Worm (Caenorhabditis elegans) whole organism, L1 larva: ENCODE measurements around the gene vang-1.
A peak's percentile ranks its signal among the peaks of the same experiment; 100 is the strongest.

Source experiments
- C16A3.4 ChIP-seq: fragments of 150-350 bp; optimal IDR thresholded peaks from 2 replicates; lab custom pipeline; 2014; ENCODE audit warnings: missing biosample characterization, missing genetic modification characterization
- aha-1 ChIP-seq: fragments of 150-350 bp; optimal IDR thresholded peaks from 2 replicates; lab custom pipeline; 2014; ENCODE audit warnings: missing biosample characterization, missing genetic modification characterization
- alr-1 ChIP-seq: fragments of 200-800 bp; sonication (Bioruptor generic); optimal IDR thresholded peaks from 2 replicates; lab custom pipeline; 2018; ENCODE audit warnings: borderline replicate concordance, mild to moderate bottlenecking, missing genetic modification characterization, missing compliant biosample characterization
- ama-1 ChIP-seq: fragments of 150-350 bp; optimal IDR thresholded peaks from 2 replicates; lab custom pipeline; 2014
- blmp-1 ChIP-seq: fragments of 150-350 bp; optimal IDR thresholded peaks from 2 replicates; lab custom pipeline; 2014; ENCODE audit warnings: missing biosample characterization, missing genetic modification characterization
- efl-1 ChIP-seq, 4 experiments: fragments of 150-350 bp; optimal IDR thresholded peaks in 3 of 4; peaks in 1 of 4; 1 replicate in 1 of 4; 2 replicates in 3 of 4; lab custom pipeline; 2014; ENCODE audit warnings: missing biosample characterization in 2 of 4, missing genetic modification characterization in 2 of 4, missing genetic modification reagents in 2 of 4
- elt-3 ChIP-seq, 6 experiments: fragments of 150-350 bp in 1 of 6; sonication (generic microtip); optimal IDR thresholded peaks; 2 replicates each; lab custom pipeline; 2017 to 2018; ENCODE audit warnings: missing biosample characterization in 6 of 6, missing genetic modification characterization in 6 of 6, inconsistent platforms in 1 of 6
- fkh-4 ChIP-seq: sonication (generic microtip); optimal IDR thresholded peaks from 2 replicates; lab custom pipeline; 2016; ENCODE audit warnings: missing compliant biosample characterization, missing genetic modification characterization, borderline replicate concordance
- lin-14 ChIP-seq: fragments of 200-800 bp; sonication (Bioruptor generic); optimal IDR thresholded peaks from 2 replicates; lab custom pipeline; 2018; ENCODE audit warnings: mild to moderate bottlenecking, missing genetic modification characterization, moderate library complexity, missing compliant biosample characterization
- lin-15B ChIP-seq: fragments of 150-350 bp; sonication (generic microtip); optimal IDR thresholded peaks from 3 replicates; lab custom pipeline; 2014; ENCODE audit warnings: missing biosample characterization, missing genetic modification characterization
- lin-35 ChIP-seq, 2 experiments: fragments of 150-350 bp; optimal IDR thresholded peaks; 2 replicates each; lab custom pipeline; 2014; ENCODE audit warnings: missing biosample characterization in 2 of 2, missing genetic modification characterization in 2 of 2, missing genetic modification reagents in 2 of 2
- lin-39 ChIP-seq: fragments of 150-350 bp; optimal IDR thresholded peaks from 2 replicates; lab custom pipeline; 2014; ENCODE audit warnings: missing biosample characterization, missing genetic modification reagents, missing genetic modification characterization
- lir-3 ChIP-seq: sonication (generic microtip); optimal IDR thresholded peaks from 2 replicates; lab custom pipeline; 2016; ENCODE audit warnings: mild to moderate bottlenecking, missing genetic modification characterization, moderate library complexity, missing compliant biosample characterization; ENCODE audit not compliant: poor library complexity
- lsy-2 ChIP-seq, 2 experiments: fragments of 150-350 bp; optimal IDR thresholded peaks; 2 replicates each; lab custom pipeline; 2014; ENCODE audit warnings: missing biosample characterization in 2 of 2, missing genetic modification characterization in 2 of 2
- mab-9 ChIP-seq: fragments of 200-800 bp; sonication (Bioruptor generic); IDR thresholded peaks from 2 replicates; pipeline ENCODE4 v1.3.6; 2022; ENCODE audit warnings: missing genetic modification reagents, missing genetic modification characterization, missing compliant biosample characterization
- mdl-1 ChIP-seq, 2 experiments: fragments of 150-350 bp; optimal IDR thresholded peaks; 2 replicates each; lab custom pipeline; 2014 to 2017; ENCODE audit warnings: missing biosample characterization in 2 of 2, missing genetic modification characterization in 2 of 2, inconsistent platforms in 1 of 2
- mep-1 ChIP-seq: fragments of 150-350 bp; optimal IDR thresholded peaks from 2 replicates; lab custom pipeline; 2014; ENCODE audit warnings: missing biosample characterization, missing genetic modification characterization
- nhr-11 ChIP-seq: fragments of 150-350 bp; optimal IDR thresholded peaks from 2 replicates; lab custom pipeline; 2014; ENCODE audit warnings: missing biosample characterization, missing genetic modification characterization
- nhr-19 ChIP-seq: fragments of 200-800 bp; sonication (Bioruptor generic); conservative IDR thresholded peaks from 2 replicates; pipeline ENCODE4 v1.3.6; 2022; ENCODE audit warnings: missing genetic modification characterization, missing compliant biosample characterization
- nhr-20 ChIP-seq: sonication (generic microtip); optimal IDR thresholded peaks from 2 replicates; lab custom pipeline; 2016; ENCODE audit warnings: mild to moderate bottlenecking, missing genetic modification characterization, missing compliant biosample characterization
- nhr-28 ChIP-seq: fragments of 150-350 bp; optimal IDR thresholded peaks from 2 replicates; lab custom pipeline; 2014; ENCODE audit warnings: missing biosample characterization, missing genetic modification characterization
- nhr-47 ChIP-seq: sonication (generic microtip); optimal IDR thresholded peaks from 2 replicates; lab custom pipeline; 2016; ENCODE audit warnings: mild to moderate bottlenecking, missing genetic modification characterization, moderate library complexity, missing compliant biosample characterization
- nhr-71 ChIP-seq: sonication (generic microtip); optimal IDR thresholded peaks from 2 replicates; lab custom pipeline; 2016; ENCODE audit warnings: mild to moderate bottlenecking, missing genetic modification characterization, moderate library complexity, missing compliant biosample characterization
- nhr-76 ChIP-seq: sonication (generic microtip); optimal IDR thresholded peaks from 2 replicates; lab custom pipeline; 2017; ENCODE audit warnings: missing biosample characterization, missing genetic modification characterization
- nhr-77 ChIP-seq: fragments of 150-350 bp; optimal IDR thresholded peaks from 2 replicates; lab custom pipeline; 2014; ENCODE audit warnings: missing biosample characterization, missing genetic modification characterization
- nhr-85 ChIP-seq: sonication (generic microtip); peaks from one replicate; lab custom pipeline; 2016; ENCODE audit warnings: missing genetic modification characterization, inconsistent platforms, missing compliant biosample characterization
- nhr-90 ChIP-seq: sonication (generic microtip); optimal IDR thresholded peaks from 2 replicates; lab custom pipeline; 2016; ENCODE audit warnings: mild to moderate bottlenecking, missing genetic modification characterization, missing compliant biosample characterization; ENCODE audit not compliant: poor library complexity
- pax-3 ChIP-seq: fragments of 200-800 bp; sonication (Bioruptor generic); optimal IDR thresholded peaks from 2 replicates; lab custom pipeline; 2018; ENCODE audit warnings: mild to moderate bottlenecking, missing genetic modification characterization, moderate library complexity, missing compliant biosample characterization
- pqm-1 ChIP-seq: sonication (generic microtip); optimal IDR thresholded peaks from 3 replicates; lab custom pipeline; 2017; ENCODE audit warnings: missing biosample characterization, missing genetic modification characterization
- skn-1 ChIP-seq: fragments of 150-350 bp; optimal IDR thresholded peaks from 2 replicates; lab custom pipeline; 2014; ENCODE audit warnings: missing biosample characterization, missing genetic modification characterization
- snpc-4 ChIP-seq: fragments of 150-350 bp; optimal IDR thresholded peaks from 2 replicates; lab custom pipeline; 2014; ENCODE audit warnings: missing biosample characterization, missing genetic modification characterization
- snu-23 ChIP-seq: sonication (generic microtip); optimal IDR thresholded peaks from 2 replicates; lab custom pipeline; 2016; ENCODE audit warnings: missing genetic modification characterization, missing compliant biosample characterization
- sox-4 ChIP-seq: sonication (generic microtip); optimal IDR thresholded peaks from 2 replicates; lab custom pipeline; 2016; ENCODE audit warnings: missing genetic modification characterization, missing compliant biosample characterization
- sptf-1 ChIP-seq: fragments of 150-350 bp; optimal IDR thresholded peaks from 2 replicates; lab custom pipeline; 2014; ENCODE audit warnings: missing biosample characterization, missing genetic modification characterization
- swsn-7 ChIP-seq: sonication (generic microtip); optimal IDR thresholded peaks from 2 replicates; lab custom pipeline; 2016; ENCODE audit warnings: missing genetic modification characterization, missing compliant biosample characterization
- tbx-2 ChIP-seq: sonication (generic microtip); optimal IDR thresholded peaks from 2 replicates; lab custom pipeline; 2016; ENCODE audit warnings: missing genetic modification characterization, missing compliant biosample characterization
- tlp-1 ChIP-seq: fragments of 150-350 bp; optimal IDR thresholded peaks from 2 replicates; lab custom pipeline; 2014; ENCODE audit warnings: missing biosample characterization, missing genetic modification characterization
- unc-130 ChIP-seq: fragments of 150-350 bp; optimal IDR thresholded peaks from 2 replicates; lab custom pipeline; 2017; ENCODE audit warnings: missing biosample characterization, missing genetic modification characterization, inconsistent platforms
- unc-30 ChIP-seq: sonication (generic microtip); optimal IDR thresholded peaks from 2 replicates; lab custom pipeline; 2017; ENCODE audit warnings: missing biosample characterization, missing genetic modification characterization
- unc-86 ChIP-seq: sonication (generic microtip); optimal IDR thresholded peaks from 2 replicates; lab custom pipeline; 2016; ENCODE audit warnings: missing genetic modification characterization, missing compliant biosample characterization
- unc-98 ChIP-seq: fragments of 200-800 bp; sonication (Bioruptor generic); IDR thresholded peaks from 2 replicates; pipeline ENCODE4 v1.3.6; 2022; ENCODE audit warnings: missing genetic modification characterization, missing compliant biosample characterization
- vab-15 ChIP-seq: sonication (generic microtip); optimal IDR thresholded peaks from 2 replicates; lab custom pipeline; 2017; ENCODE audit warnings: missing genotype, mild to moderate bottlenecking, missing genetic modification characterization, missing compliant biosample characterization
- xbp-1 ChIP-seq: sonication (generic microtip); optimal IDR thresholded peaks from 2 replicates; lab custom pipeline; 2016; ENCODE audit warnings: missing genetic modification characterization, missing compliant biosample characterization
- zip-4 ChIP-seq: fragments of 200-800 bp; sonication (Bioruptor generic); optimal IDR thresholded peaks from 2 replicates; lab custom pipeline; 2018; ENCODE audit warnings: mild to moderate bottlenecking, missing genetic modification characterization, moderate library complexity, missing compliant biosample characterization
- ztf-4 ChIP-seq: fragments of 150-350 bp; optimal IDR thresholded peaks from 2 replicates; lab custom pipeline; 2014; ENCODE audit warnings: missing biosample characterization, missing genetic modification characterization

vang-1 gene

DNA sequence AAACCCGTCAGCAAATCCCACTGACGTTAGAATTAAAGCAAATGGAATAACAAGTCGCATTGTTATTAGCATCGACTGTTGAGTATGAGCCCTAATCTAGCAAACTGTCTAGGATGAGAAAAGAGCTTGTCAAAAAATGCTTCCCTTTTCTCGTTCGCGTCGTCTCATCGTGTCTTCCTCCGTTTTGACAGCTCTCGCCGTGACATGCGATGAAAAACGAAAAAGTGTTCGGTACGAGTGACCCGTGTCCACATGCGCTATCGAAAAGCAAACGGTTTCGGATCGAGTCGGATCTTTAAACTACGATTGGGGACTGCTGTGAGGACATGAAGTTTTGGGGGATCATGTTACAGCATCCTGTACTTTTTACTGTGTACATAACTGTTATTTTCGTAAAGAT, 23.3 kb upstream of the vang-1 start, which contains the start of gene comt-1:
Gene comt-1 (minus strand): TSS at position 101 of the 400 bp plus-strand sequence.
- TF ChIP-seq lir-3 (tag; lab: Kevin White, UChicago) (no peak), nhr-85 (tag; lab: Kevin White, UChicago) (peak; percentile 28)

DNA sequence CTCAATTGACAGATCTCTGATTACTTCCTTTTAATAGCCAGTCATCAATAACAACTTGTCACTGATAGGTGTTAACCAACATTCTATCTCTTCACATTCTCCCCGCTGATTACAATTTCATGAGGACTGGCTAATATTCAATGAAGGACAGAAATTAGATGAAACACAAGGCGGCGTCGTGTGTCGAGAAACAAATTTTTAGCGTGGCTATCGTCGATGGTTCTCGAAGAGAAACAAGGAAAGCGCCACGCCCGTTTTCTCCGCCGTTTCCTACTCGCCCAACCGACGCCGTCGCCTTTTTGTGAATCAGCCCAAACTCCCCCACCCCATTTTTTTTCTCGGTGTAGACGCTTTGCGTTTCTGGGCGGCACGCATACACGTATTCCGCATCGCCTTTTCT, 21.7 kb upstream of the vang-1 start, which contains the start of gene F53B3.6:
Gene F53B3.6 (plus strand): TSS at position 284 of the 400 bp plus-strand sequence.
- TF ChIP-seq unc-130 (tag; lab: Kevin White, UChicago): no peak
- TF ChIP-seq mab-9: no peak
- TF ChIP-seq pax-3 (tag; lab: Kevin White, UChicago): no peak
- peak in 4 of 6 experiments; percentile 20 to 72 (median 51) for TF ChIP-seq elt-3 (tag; optimal IDR thresholded peaks at IDR 0.05; lab: Kevin White, UChicago)
- no peak for TF ChIP-seq nhr-11 (tag; lab: Kevin White, UChicago)
- no peak for TF ChIP-seq snpc-4 (tag; lab: Kevin White, UChicago)
- TF ChIP-seq C16A3.4: no peak
- TF ChIP-seq nhr-71 (tag; lab: Kevin White, UChicago): peak; percentile 17
- peak; percentile 45 for TF ChIP-seq lin-14 (GFP tag; lab: Kevin White, UChicago)
- no peak for TF ChIP-seq unc-86 (tag; lab: Kevin White, UChicago)
- TF ChIP-seq tbx-2: peak; percentile 4
- no peak for TF ChIP-seq pqm-1
- TF ChIP-seq nhr-20 (tag; lab: Kevin White, UChicago): peak; percentile 27
- TF ChIP-seq snu-23: peak; percentile 38
- no peak for TF ChIP-seq mdl-1 (tag; optimal IDR thresholded peaks at IDR 0.05; lab: Kevin White, UChicago)
- peak; percentile 66 for TF ChIP-seq nhr-85 (tag; lab: Kevin White, UChicago)
- no peak for TF ChIP-seq nhr-77
- TF ChIP-seq blmp-1 (tag; lab: Kevin White, UChicago): peak; percentile 80
- no peak for TF ChIP-seq unc-98

DNA sequence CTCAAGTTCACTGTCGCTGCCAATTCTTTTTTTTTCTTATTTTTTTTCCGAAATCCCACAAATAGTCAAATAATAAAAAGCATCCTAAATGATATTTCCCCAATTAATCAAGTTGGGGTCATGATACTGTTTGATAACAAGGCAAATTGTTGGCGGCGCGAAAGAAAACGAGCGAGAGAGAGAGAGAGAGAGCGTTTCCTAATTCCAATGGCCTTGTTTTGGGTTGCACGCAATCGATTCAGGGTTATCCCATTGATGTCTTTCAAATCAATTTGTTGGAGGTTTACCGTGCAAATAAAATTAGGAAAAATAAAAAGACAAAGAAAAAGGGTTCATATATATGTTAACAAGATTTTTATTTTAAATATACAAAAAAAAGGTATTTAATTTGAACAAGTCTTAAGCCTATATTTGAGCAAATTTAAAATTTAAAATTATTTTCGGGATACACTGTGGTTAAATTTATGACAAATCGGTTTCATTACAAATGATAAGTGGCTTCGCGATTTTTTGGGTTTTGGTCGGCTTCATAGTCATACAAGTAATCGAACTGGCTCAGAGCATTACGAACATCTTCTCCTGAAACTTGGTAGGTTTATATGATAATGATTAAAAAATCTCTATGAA, 20.0 kb upstream of the vang-1 start:
- peak in 1 of 6 experiments; percentile 69 for TF ChIP-seq elt-3 (tag; optimal IDR thresholded peaks at IDR 0.05; lab: Kevin White, UChicago)
- TF ChIP-seq nhr-20 (tag; lab: Kevin White, UChicago): peak; percentile 29
- TF ChIP-seq efl-1 (optimal IDR thresholded peaks at IDR 0.05; lab: Kevin White, UChicago): no peak
- no peak for TF ChIP-seq efl-1 (GFP tag; optimal IDR thresholded peaks at IDR 0.05 in 1 of 2; lab: Kevin White, UChicago)
- no peak for TF ChIP-seq lin-15B (tag; lab: Kevin White, UChicago)
- TF ChIP-seq snpc-4 (tag; lab: Kevin White, UChicago): no peak
- TF ChIP-seq nhr-28: no peak
- peak; percentile 29 for TF ChIP-seq nhr-71 (tag; lab: Kevin White, UChicago)
- TF ChIP-seq fkh-4 (tag; lab: Kevin White, UChicago): no peak
- TF ChIP-seq mep-1 (tag; lab: Kevin White, UChicago): peak; percentile 32
- TF ChIP-seq vab-15 (tag; lab: Kevin White, UChicago): no peak
- no peak for TF ChIP-seq zip-4 (GFP tag; lab: Kevin White, UChicago)
- no peak for TF ChIP-seq sox-4 (tag; lab: Kevin White, UChicago)
- TF ChIP-seq sptf-1 (tag; lab: Kevin White, UChicago): no peak
- no peak for TF ChIP-seq aha-1
- no peak for TF ChIP-seq unc-98
- TF ChIP-seq tlp-1 (tag; lab: Kevin White, UChicago): no peak
- no peak for TF ChIP-seq nhr-76
- TF ChIP-seq nhr-90 (tag; lab: Kevin White, UChicago): peak; percentile 23
- peak in 1 of 2 experiments; percentile 8 for TF ChIP-seq lin-35 (GFP tag; optimal IDR thresholded peaks at IDR 0.05; lab: Kevin White, UChicago)
- no peak for TF ChIP-seq lin-39 (tag; lab: Kevin White, UChicago)
- no peak for TF ChIP-seq unc-30 (tag; lab: Kevin White, UChicago)
- TF ChIP-seq lin-14 (GFP tag; lab: Kevin White, UChicago): no peak
- TF ChIP-seq alr-1 (tag; lab: Kevin White, UChicago): no peak
- TF ChIP-seq ztf-4: peak; percentile 38
- peak in 1 of 2 experiments; percentile 4 for TF ChIP-seq lsy-2 (tag; optimal IDR thresholded peaks at IDR 0.05; lab: Kevin White, UChicago)
- TF ChIP-seq snu-23: peak; percentile 48
- TF ChIP-seq nhr-85 (tag; lab: Kevin White, UChicago): peak; percentile 85
- no peak for TF ChIP-seq skn-1 (tag; lab: Kevin White, UChicago)
- no peak for TF ChIP-seq xbp-1 (tag; lab: Kevin White, UChicago)
- TF ChIP-seq blmp-1 (tag; lab: Kevin White, UChicago): peak; percentile 60
- no peak for TF ChIP-seq nhr-47
- no peak for TF ChIP-seq ama-1 (lab: Kevin White, UChicago)
- TF ChIP-seq nhr-19 (GFP tag; lab: Robert Waterston, UW): peak; percentile 13
- no peak for TF ChIP-seq swsn-7 (tag; lab: Kevin White, UChicago)
